Worm (Caenorhabditis elegans) whole organism, L4 larva: ENCODE measurements around the gene ZK971.1.
"Not testable (repeated sequence)": the region's sequence is repeated elsewhere in the genome, so short reads cannot be mapped to it uniquely, and the experiment has no call there.

Experiments
- F26F4.8 ChIP-seq: fragments of 200-800 bp; sonication (Bioruptor generic); conservative IDR thresholded peaks from 2 replicates; pipeline ENCODE4 v1.3.6; 2022; ENCODE audit warnings: missing genetic modification characterization, missing compliant biosample characterization
- T20F7.1 ChIP-seq: fragments of 200-800 bp; sonication (Bioruptor generic); optimal IDR thresholded peaks from 2 replicates; lab custom pipeline; 2018; ENCODE audit warnings: mild to moderate bottlenecking, missing genetic modification characterization, missing compliant biosample characterization
- T26A8.4 ChIP-seq: fragments of 200-800 bp; sonication (Bioruptor generic); IDR thresholded peaks from 2 replicates; pipeline ENCODE4 v1.3.6; 2022; ENCODE audit warnings: missing genetic modification characterization, missing compliant biosample characterization
- Y48G9A.11 ChIP-seq: fragments of 200-800 bp; sonication (Bioruptor generic); IDR thresholded peaks from 2 replicates; pipeline ENCODE4 v1.3.6; 2022; ENCODE audit warnings: missing genetic modification reagents, missing genetic modification characterization, missing compliant biosample characterization
- aha-1 ChIP-seq: fragments of 150-350 bp; peaks from one replicate; lab custom pipeline; 2014; ENCODE audit warnings: missing biosample characterization, missing genetic modification characterization
- aly-2 ChIP-seq: sonication (generic microtip); optimal IDR thresholded peaks from 2 replicates; lab custom pipeline; 2018; ENCODE audit warnings: missing biosample characterization, missing genetic modification characterization
- ama-1 ChIP-seq: fragments of 150-350 bp; optimal IDR thresholded peaks from 2 replicates; lab custom pipeline; 2014; ENCODE audit warnings: inconsistent platforms, mixed read lengths
- arid-1 ChIP-seq: fragments of 200-800 bp; sonication (Bioruptor generic); conservative IDR thresholded peaks from 2 replicates; pipeline ENCODE4 v1.3.6; 2022; ENCODE audit warnings: missing genetic modification reagents, missing genetic modification characterization, missing compliant biosample characterization
- ctbp-1 ChIP-seq: fragments of 200-800 bp; sonication (Bioruptor generic); IDR thresholded peaks from 2 replicates; pipeline ENCODE4 v1.3.6; 2022; ENCODE audit warnings: missing genetic modification reagents, missing genetic modification characterization, missing compliant biosample characterization
- daf-16 ChIP-seq, 3 experiments: sonication (generic microtip); optimal IDR thresholded peaks; 2 replicates each; lab custom pipeline; 2016 to 2017; ENCODE audit warnings: missing genetic modification characterization in 3 of 3, missing genetic modification reagents in 3 of 3, mild to moderate bottlenecking in 2 of 3, missing compliant biosample characterization in 2 of 3, missing biosample characterization in 1 of 3, moderate library complexity in 1 of 3
- daf-8 ChIP-seq: fragments of 200-800 bp; sonication (Bioruptor generic); IDR thresholded peaks from 2 replicates; pipeline ENCODE4 v1.3.6; 2022; ENCODE audit warnings: missing genetic modification characterization, missing compliant biosample characterization
- dmd-6 ChIP-seq: fragments of 200-800 bp; sonication (Bioruptor generic); IDR thresholded peaks from 2 replicates; pipeline ENCODE4 v1.3.6; 2022; ENCODE audit warnings: missing genetic modification reagents, missing genetic modification characterization, missing compliant biosample characterization
- dpl-1 ChIP-seq: fragments of 150-350 bp; optimal IDR thresholded peaks from 2 replicates; lab custom pipeline; 2014; ENCODE audit warnings: missing biosample characterization, missing genetic modification reagents, missing genetic modification characterization
- duxl-1 ChIP-seq: sonication (generic microtip); optimal IDR thresholded peaks from 2 replicates; lab custom pipeline; 2016; ENCODE audit warnings: mild to moderate bottlenecking, missing genetic modification characterization, moderate library complexity, missing compliant biosample characterization; ENCODE audit not compliant: poor library complexity
- egl-43 ChIP-seq: fragments of 200-800 bp; sonication (Bioruptor generic); IDR thresholded peaks from 2 replicates; pipeline ENCODE4 v1.3.6; 2022; ENCODE audit warnings: missing genetic modification reagents, missing genetic modification characterization, missing compliant biosample characterization
- fkh-10 ChIP-seq: fragments of 150-350 bp; optimal IDR thresholded peaks from 2 replicates; lab custom pipeline; 2014; ENCODE audit warnings: missing biosample characterization, missing genetic modification reagents, missing genetic modification characterization
- fos-1 ChIP-seq: fragments of 150-350 bp; optimal IDR thresholded peaks from 2 replicates; lab custom pipeline; 2014; ENCODE audit warnings: missing biosample characterization, missing genetic modification characterization
- hlh-11 ChIP-seq: fragments of 200-800 bp; sonication (Bioruptor generic); optimal IDR thresholded peaks from 2 replicates; lab custom pipeline; 2018; ENCODE audit warnings: mild to moderate bottlenecking, missing genetic modification characterization, missing compliant biosample characterization
- hlh-30 ChIP-seq: sonication (generic microtip); optimal IDR thresholded peaks from 2 replicates; lab custom pipeline; 2017; ENCODE audit warnings: antibody characterized with exemption, mild to moderate bottlenecking, missing genetic modification characterization, missing compliant biosample characterization; ENCODE audit not compliant: insufficient read depth
- hmg-1.1 ChIP-seq: fragments of 200-800 bp; sonication (Bioruptor generic); IDR thresholded peaks from 2 replicates; pipeline ENCODE4 v1.3.6; 2022; ENCODE audit warnings: missing genetic modification reagents, missing genetic modification characterization, missing compliant biosample characterization
- lim-7 ChIP-seq: fragments of 200-800 bp; sonication (Bioruptor generic); IDR thresholded peaks from 2 replicates; pipeline ENCODE4 v1.3.6; 2022; ENCODE audit warnings: missing genetic modification characterization, missing compliant biosample characterization
- lin-1 ChIP-seq: fragments of 200-800 bp; sonication (Bioruptor generic); IDR thresholded peaks from 2 replicates; pipeline ENCODE4 v1.3.6; 2022; ENCODE audit warnings: missing genetic modification reagents, missing genetic modification characterization, missing compliant biosample characterization
- lin-38 ChIP-seq: fragments of 200-800 bp; sonication (Bioruptor generic); IDR thresholded peaks from 2 replicates; pipeline ENCODE4 v1.3.6; 2022; ENCODE audit warnings: missing genetic modification reagents, missing genetic modification characterization, missing compliant biosample characterization
- madf-5 ChIP-seq, 2 experiments: fragments of 200-800 bp; sonication (Bioruptor generic); IDR thresholded peaks; 2 replicates each; pipeline ENCODE4 v1.3.6; 2022; ENCODE audit warnings: missing compliant biosample characterization in 2 of 2, missing genetic modification characterization in 2 of 2
- madf-9 ChIP-seq: fragments of 200-800 bp; sonication (Bioruptor generic); conservative IDR thresholded peaks from 2 replicates; pipeline ENCODE4 v1.3.6; 2022; ENCODE audit warnings: missing genetic modification reagents, missing genetic modification characterization, missing compliant biosample characterization
- mdl-1 ChIP-seq, 2 experiments: fragments of 150-350 bp in 1 of 2; sonication (generic microtip) in 1 of 2; optimal IDR thresholded peaks; 2 replicates each; lab custom pipeline; 2014 to 2017; ENCODE audit warnings: missing biosample characterization in 2 of 2, missing genetic modification characterization in 2 of 2
- mes-2 ChIP-seq: sonication (generic microtip); optimal IDR thresholded peaks from 2 replicates; lab custom pipeline; 2016; ENCODE audit warnings: missing genotype, mild to moderate bottlenecking, missing genetic modification characterization, missing compliant biosample characterization; ENCODE audit not compliant: poor library complexity, severe bottlenecking
- nhr-111 ChIP-seq: fragments of 200-800 bp; sonication (Bioruptor generic); optimal IDR thresholded peaks from 2 replicates; lab custom pipeline; 2018; ENCODE audit warnings: mild to moderate bottlenecking, missing genetic modification characterization, missing compliant biosample characterization
- nhr-42 ChIP-seq: fragments of 200-800 bp; sonication (Bioruptor generic); IDR thresholded peaks from 2 replicates; pipeline ENCODE4 v1.3.6; 2022; ENCODE audit warnings: missing genetic modification characterization, missing compliant biosample characterization
- nhr-77 ChIP-seq: fragments of 150-350 bp; optimal IDR thresholded peaks from 2 replicates; lab custom pipeline; 2014; ENCODE audit warnings: missing biosample characterization, missing genetic modification characterization
- pha-4 ChIP-seq, 2 experiments: fragments of 150-350 bp in 1 of 2; fragments of 200-800 bp in 1 of 2; sonication (Bioruptor generic) in 1 of 2; IDR thresholded peaks in 1 of 2; optimal IDR thresholded peaks in 1 of 2; 2 replicates each; pipeline versions ENCODE4 v1.3.6 to Lab custom; 2014 to 2022; ENCODE audit warnings: missing genetic modification characterization in 2 of 2, missing genetic modification reagents in 2 of 2, missing biosample characterization in 1 of 2, missing compliant biosample characterization in 1 of 2
- php-3 ChIP-seq: fragments of 200-800 bp; sonication (Bioruptor generic); IDR thresholded peaks from 2 replicates; pipeline ENCODE4 v1.3.6; 2022; ENCODE audit warnings: missing genetic modification reagents, missing genetic modification characterization, missing compliant biosample characterization
- rbr-2 ChIP-seq: sonication (generic microtip); optimal IDR thresholded peaks from 2 replicates; lab custom pipeline; 2016; ENCODE audit warnings: missing genotype, missing genetic modification characterization, missing compliant biosample characterization
- saeg-2 ChIP-seq: fragments of 200-800 bp; sonication (Bioruptor generic); IDR thresholded peaks from 2 replicates; pipeline ENCODE4 v1.3.6; 2022; ENCODE audit warnings: missing genetic modification reagents, missing genetic modification characterization, missing compliant biosample characterization
- snpc-1.2 ChIP-seq: fragments of 200-800 bp; sonication (Bioruptor generic); IDR thresholded peaks from 2 replicates; pipeline ENCODE4 v1.3.6; 2022; ENCODE audit warnings: missing genetic modification reagents, missing genetic modification characterization, missing compliant biosample characterization
- spr-3 ChIP-seq: fragments of 200-800 bp; sonication (Bioruptor generic); optimal IDR thresholded peaks from 2 replicates; lab custom pipeline; 2018; ENCODE audit warnings: mild to moderate bottlenecking, missing genetic modification characterization, missing compliant biosample characterization
- tra-1 ChIP-seq: fragments of 200-800 bp; sonication (Bioruptor generic); IDR thresholded peaks from 2 replicates; pipeline ENCODE4 v1.3.6; 2022; ENCODE audit warnings: missing genetic modification reagents, missing genetic modification characterization, missing compliant biosample characterization
- unc-62 ChIP-seq, 3 experiments: fragments of 150-350 bp in 1 of 3; sonication (generic microtip); optimal IDR thresholded peaks in 2 of 3; peaks in 1 of 3; 1 replicate in 1 of 3; 2 replicates in 2 of 3; lab custom pipeline; 2014 to 2017; ENCODE audit warnings: missing biosample characterization in 3 of 3, missing genetic modification characterization in 3 of 3, missing genetic modification reagents in 3 of 3, missing genotype in 1 of 3
- vab-7 ChIP-seq: fragments of 200-800 bp; sonication (Bioruptor generic); IDR thresholded peaks from 2 replicates; pipeline ENCODE4 v1.3.6; 2022; ENCODE audit warnings: missing genetic modification reagents, missing genetic modification characterization, missing compliant biosample characterization
- zip-2 ChIP-seq: fragments of 150-350 bp; optimal IDR thresholded peaks from 2 replicates; lab custom pipeline; 2014; ENCODE audit warnings: missing biosample characterization, missing genetic modification characterization

ZK971.1 gene

ce11 chrII:10309337-10309736, 29.9 kb upstream of the ZK971.1 start, which contains the start of gene ZK970.8:
Gene ZK970.8 (plus strand): TSS chrII:10309637.
- TF ChIP-seq spr-3 (no peak), duxl-1 (tag; lab: Kevin White, UChicago) (no peak)

DNA sequence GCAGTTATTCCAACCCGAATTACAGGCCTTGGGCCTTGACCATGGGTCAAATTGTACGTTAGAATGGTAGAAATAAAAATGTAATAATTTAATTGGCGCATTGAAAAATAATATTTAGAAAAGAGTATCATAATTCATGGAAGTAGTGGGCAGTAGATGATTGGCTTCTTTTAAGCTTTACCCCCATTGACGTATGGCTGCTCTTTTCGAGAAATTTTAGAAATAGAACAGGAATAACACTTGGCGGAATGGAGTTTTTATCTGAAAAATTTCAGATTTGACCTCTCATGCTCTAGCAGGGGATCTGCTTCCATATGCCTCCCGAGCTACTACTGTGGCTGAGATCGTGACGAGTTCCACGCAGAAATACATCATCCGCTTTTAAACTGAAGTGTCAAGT, 29.3 kb upstream of the ZK971.1 start, which contains the start of gene gcy-4:
gcy-4 (minus strand) TSS at position 101 of the 400 bp plus-strand sequence.
- TF ChIP-seq madf-5 (GFP tag; IDR thresholded peaks at IDR 0.05; lab: Robert Waterston, UW) (no peak), daf-8 (GFP tag; lab: Robert Waterston, UW) (no peak), F26F4.8 (GFP tag; lab: Robert Waterston, UW) (no peak), aly-2 (tag; lab: Kevin White, UChicago) (no peak)

- peak; percentile 64; the same call in 1 of the 2 replicates for TF ChIP-seq F26F4.8 (GFP tag; lab: Robert Waterston, UW)
- peak; percentile 18; the same call in 1 of the 2 replicates for TF ChIP-seq saeg-2 (GFP tag; lab: Robert Waterston, UW)
- 0 out of 2 replicates have a peak, but pooled peaks have one; percentile 9 for TF ChIP-seq tra-1 (GFP tag; lab: Robert Waterston, UW)
- peak in 1 of 2 experiments; percentile 26 for TF ChIP-seq daf-16 (GFP tag; optimal IDR thresholded peaks at IDR 0.05; lab: Kevin White, UChicago)
- not testable (repeated sequence) for TF ChIP-seq daf-16 (tag; optimal IDR thresholded peaks at IDR 0.05; lab: Kevin White, UChicago)
- peak; percentile 51 for TF ChIP-seq aha-1
- peak; percentile 46 for TF ChIP-seq mes-2
- peak; percentile 79 for TF ChIP-seq T26A8.4 (GFP tag; lab: Robert Waterston, UW)
- TF ChIP-seq madf-9 (GFP tag; lab: Robert Waterston, UW) = peak; percentile 51
- TF ChIP-seq egl-43 (GFP tag; lab: Robert Waterston, UW) = peak; percentile 88
- TF ChIP-seq php-3 (GFP tag; lab: Robert Waterston, UW) = 0 out of 2 replicates have a peak, but pooled peaks have one; percentile 40
- 0 out of 2 replicates have a peak, but pooled peaks have one; percentile 8 for TF ChIP-seq lin-1 (GFP tag; lab: Robert Waterston, UW)
- TF ChIP-seq vab-7 (GFP tag; lab: Robert Waterston, UW) = peak; percentile 59; the same call in 1 of the 2 replicates
- 0 out of 2 replicates have a peak, but pooled peaks have one; percentile 28 for TF ChIP-seq ctbp-1 (GFP tag; lab: Robert Waterston, UW)
- peak; percentile 24; the same call in 1 of the 2 replicates for TF ChIP-seq hmg-1.1
- TF ChIP-seq arid-1 (GFP tag; lab: Robert Waterston, UW) = peak; percentile 73
- peak; percentile 70; the same call in 1 of the 2 replicates for TF ChIP-seq lim-7 (GFP tag; lab: Robert Waterston, UW)
- TF ChIP-seq madf-5 (GFP tag; IDR thresholded peaks at IDR 0.05; lab: Robert Waterston, UW) = 0 out of 4 replicates have a peak, but pooled peaks of 1 of the 2 experiments have one; percentile 40
- 0 out of 2 replicates have a peak, but pooled peaks have one; percentile 22 for TF ChIP-seq Y48G9A.11 (GFP tag; lab: Robert Waterston, UW)
Observed at ce11 chrII:10304736-10305135, 25.3 kb upstream of the ZK971.1 start.

ce11 chrII:10303663-10304115, 24.2 kb upstream of the ZK971.1 start, which contains the start of gene vha-9:
Gene vha-9 (minus strand): TSS chrII:10303713.
- TF ChIP-seq nhr-42 (GFP tag; lab: Robert Waterston, UW) (peak; percentile 56; the same call in 1 of the 2 replicates), rbr-2 (tag; lab: Kevin White, UChicago) (peak; percentile 51), T20F7.1 (GFP tag; lab: Kevin White, UChicago) (peak; percentile 38), dmd-6 (GFP tag; lab: Robert Waterston, UW) (peak; percentile 31; the same call in 1 of the 2 replicates), dpl-1 (GFP tag; lab: Kevin White, UChicago) (peak; percentile 78), lin-38 (GFP tag; lab: Robert Waterston, UW) (peak; percentile 65), zip-2 (no peak), nhr-111 (GFP tag; lab: Kevin White, UChicago) (no peak), ama-1 (lab: Kevin White, UChicago) (peak; percentile 63), hlh-11 (tag; lab: Kevin White, UChicago) (peak; percentile 62), mdl-1 (tag; optimal IDR thresholded peaks at IDR 0.05; lab: Kevin White, UChicago) (peak in 1 of 2 experiments; percentile 2), duxl-1 (tag; lab: Kevin White, UChicago) (no peak), hmg-1.1 (peak; percentile 10; the same call in 1 of the 2 replicates), fos-1 (no peak), arid-1 (GFP tag; lab: Robert Waterston, UW) (0 out of 2 replicates have a peak, but pooled peaks have one; percentile 35), T26A8.4 (GFP tag; lab: Robert Waterston, UW) (0 out of 2 replicates have a peak, but pooled peaks have one; percentile 26), fkh-10 (GFP tag; lab: Kevin White, UChicago) (peak; percentile 33), nhr-77 (peak; percentile 53), hlh-30 (tag; lab: Kevin White, UChicago) (peak; percentile 64), unc-62 (GFP tag; optimal IDR thresholded peaks at IDR 0.05 in 1 of 2; lab: Kevin White, UChicago) (peak in 1 of 2 experiments; percentile 15), unc-62 (tag; optimal IDR thresholded peaks at IDR 0.05; lab: Kevin White, UChicago) (no peak), pha-4 (GFP tag; IDR thresholded peaks at IDR 0.05; lab: Robert Waterston, UW) (0 out of 2 replicates have a peak, but pooled peaks have one; percentile 46), pha-4 (tag; optimal IDR thresholded peaks at IDR 0.05; lab: Kevin White, UChicago) (no peak), snpc-1.2 (no peak), daf-16 (GFP tag; optimal IDR thresholded peaks at IDR 0.05; lab: Kevin White, UChicago) (no peak), daf-16 (tag; optimal IDR thresholded peaks at IDR 0.05; lab: Kevin White, UChicago) (peak; percentile 56)
